Worm (Caenorhabditis elegans) whole organism, late embryonic: ENCODE measurements around the gene gcc-1.

ENCODE experiments used
- ceh-24 ChIP-seq: sonication (generic microtip); optimal IDR thresholded peaks from 2 replicates; lab custom pipeline; 2016; ENCODE audit warnings: mild to moderate bottlenecking, missing genetic modification characterization, missing compliant biosample characterization
- ceh-48 ChIP-seq: sonication (generic microtip); optimal IDR thresholded peaks from 2 replicates; lab custom pipeline; 2016; ENCODE audit warnings: missing genetic modification characterization, inconsistent platforms, missing compliant biosample characterization
- gmeb-2 ChIP-seq: sonication (generic microtip); optimal IDR thresholded peaks from 2 replicates; lab custom pipeline; 2016; ENCODE audit warnings: missing genetic modification characterization, inconsistent platforms, missing compliant biosample characterization
- lin-11 ChIP-seq: fragments of 200-800 bp; sonication (Bioruptor generic); optimal IDR thresholded peaks from 2 replicates; lab custom pipeline; 2018; ENCODE audit warnings: mild to moderate bottlenecking, missing genetic modification characterization, missing compliant biosample characterization
- nhr-232 ChIP-seq: sonication (generic microtip); optimal IDR thresholded peaks from 2 replicates; lab custom pipeline; 2016; ENCODE audit warnings: missing genetic modification characterization, missing compliant biosample characterization
- pat-9 ChIP-seq: fragments of 200-800 bp; sonication (Bioruptor generic); optimal IDR thresholded peaks from 2 replicates; lab custom pipeline; 2018; ENCODE audit warnings: mild to moderate bottlenecking, missing genetic modification characterization, moderate library complexity, missing compliant biosample characterization
- sox-4 ChIP-seq: sonication (generic microtip); optimal IDR thresholded peaks from 2 replicates; lab custom pipeline; 2017; ENCODE audit warnings: mild to moderate bottlenecking, missing genetic modification characterization, inconsistent platforms, missing compliant biosample characterization
- tbx-2 ChIP-seq: sonication (generic microtip); optimal IDR thresholded peaks from 2 replicates; lab custom pipeline; 2016; ENCODE audit warnings: missing genetic modification characterization, missing compliant biosample characterization

DNA sequence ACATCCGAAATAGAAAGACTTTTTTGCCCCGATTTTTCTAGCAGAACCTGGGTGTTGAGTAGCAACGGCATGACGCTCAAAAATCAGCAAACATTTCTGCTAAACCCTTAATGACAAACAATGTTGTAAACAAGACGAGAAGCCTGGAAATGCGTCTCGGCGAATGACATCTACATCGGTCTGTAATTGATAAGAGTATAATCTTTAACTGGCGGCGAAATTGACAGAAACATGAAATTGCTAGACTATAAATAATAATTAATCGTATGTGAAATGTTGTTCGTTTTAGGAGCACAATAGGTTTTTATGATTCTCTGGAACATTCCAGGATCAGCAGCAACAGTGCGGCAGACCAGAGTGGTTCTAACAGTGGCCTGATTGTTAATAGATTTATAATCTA, 18.0 kb upstream of the gcc-1 start:
- no peak for TF ChIP-seq gmeb-2 (tag; lab: Kevin White, UChicago)
- TF ChIP-seq nhr-232 (tag; lab: Kevin White, UChicago) = no peak
- no peak for TF ChIP-seq pat-9 (tag; lab: Kevin White, UChicago)
- no peak for TF ChIP-seq lin-11 (tag; lab: Kevin White, UChicago)
- no peak for TF ChIP-seq ceh-48 (tag; lab: Kevin White, UChicago)
- TF ChIP-seq ceh-24 (tag; lab: Kevin White, UChicago) = no peak
- no peak for TF ChIP-seq tbx-2 (tag; lab: Kevin White, UChicago)
- TF ChIP-seq sox-4 (tag; lab: Kevin White, UChicago) = no peak
